Worm (Caenorhabditis elegans) whole organism, L3 larva: Measurements from ENCODE around the gene C27D8.4.

Experiments
- ceh-28 ChIP-seq: fragments of 150-350 bp; optimal IDR thresholded peaks from 2 replicates; lab custom pipeline; 2014; ENCODE audit warnings: missing biosample characterization, missing genetic modification reagents, missing genetic modification characterization
- elt-3 ChIP-seq, 3 experiments: fragments of 150-350 bp in 1 of 3; sonication (generic microtip) in 2 of 3; optimal IDR thresholded peaks; 2 replicates in 2 of 3; 4 replicates in 1 of 3; lab custom pipeline; 2014 to 2017; ENCODE audit warnings: missing biosample characterization in 3 of 3, missing genetic modification characterization in 3 of 3
- lin-39 ChIP-seq: fragments of 150-350 bp; optimal IDR thresholded peaks from 2 replicates; lab custom pipeline; 2018; ENCODE audit warnings: missing biosample characterization, missing genetic modification reagents, missing genetic modification characterization
- pqm-1 ChIP-seq: fragments of 150-350 bp; optimal IDR thresholded peaks from 2 replicates; lab custom pipeline; 2017; ENCODE audit warnings: missing biosample characterization, missing genetic modification characterization, inconsistent platforms
- skn-1 ChIP-seq: fragments of 150-350 bp; optimal IDR thresholded peaks from 2 replicates; lab custom pipeline; 2014; ENCODE audit warnings: missing biosample characterization, missing genetic modification characterization

ce11 chrIV:12698880-12699279, 5.0 kb upstream of the C27D8.4 start:
- TF ChIP-seq pqm-1 (tag; lab: Kevin White, UChicago) (peak; percentile 75), lin-39 (tag; lab: Kevin White, UChicago) (no peak), skn-1 (no peak), elt-3 (tag; optimal IDR thresholded peaks at IDR 0.05; lab: Kevin White, UChicago) (no peak), ceh-28 (no peak)
